Fruit fly (Drosophila melanogaster): ENCODE measurements around the gene CG13698.

- TF ChIP-seq Dll (optimal IDR thresholded peaks at IDR 0.05): no peak
- TF ChIP-seq EcR (GFP tag; optimal IDR thresholded peaks at IDR 0.05): no peak
- TF ChIP-seq CG8478 (optimal IDR thresholded peaks at IDR 0.05): no peak
Measured at dm6 chr3L:18146833-18147232, 40.9 kb upstream of the CG13698 start.

Data from whole organism.